Worm (Caenorhabditis elegans) whole organism, L1 larva: ENCODE results near the gene ZK1290.7.

Experiments
- ama-1 ChIP-seq: fragments of 150-350 bp; optimal IDR thresholded peaks from 2 replicates; lab custom pipeline; 2014
- ceh-82 ChIP-seq, 3 experiments: fragments of 150-350 bp in 1 of 3; sonication (generic microtip) in 2 of 3; optimal IDR thresholded peaks; 2 replicates each; lab custom pipeline; 2014 to 2017; ENCODE audit warnings: missing biosample characterization in 3 of 3, missing genetic modification characterization in 3 of 3
- elt-3 ChIP-seq, 6 experiments: fragments of 150-350 bp in 1 of 6; sonication (generic microtip); optimal IDR thresholded peaks; 2 replicates each; lab custom pipeline; 2017 to 2018; ENCODE audit warnings: missing biosample characterization in 6 of 6, missing genetic modification characterization in 6 of 6, inconsistent platforms in 1 of 6
- nhr-12 ChIP-seq: sonication (generic microtip); optimal IDR thresholded peaks from 2 replicates; lab custom pipeline; 2017; ENCODE audit warnings: missing biosample characterization, missing genetic modification characterization
- skn-1 ChIP-seq: fragments of 150-350 bp; optimal IDR thresholded peaks from 2 replicates; lab custom pipeline; 2014; ENCODE audit warnings: missing biosample characterization, missing genetic modification characterization
- unc-30 ChIP-seq: sonication (generic microtip); optimal IDR thresholded peaks from 2 replicates; lab custom pipeline; 2017; ENCODE audit warnings: missing biosample characterization, missing genetic modification characterization

DNA sequence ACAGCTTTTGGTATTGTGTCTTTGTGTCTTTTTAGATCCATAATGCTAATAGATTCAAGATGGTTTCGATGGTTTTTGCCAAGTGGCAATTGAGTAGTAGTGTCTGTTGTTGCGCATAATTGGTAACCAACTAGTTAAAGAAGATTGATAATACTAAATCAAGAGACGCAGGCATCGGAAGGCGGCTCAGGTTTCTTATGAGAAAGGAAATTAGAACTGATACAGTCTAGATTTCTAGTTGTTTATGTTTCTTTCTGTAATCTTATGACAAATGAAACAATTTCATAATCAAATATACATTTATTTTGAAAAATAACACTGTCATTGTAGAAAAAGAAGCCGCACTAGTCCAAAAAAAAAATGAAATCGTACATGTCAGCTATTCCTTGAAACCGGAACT lies 28.4 kb upstream of the ZK1290.7 start, which contains the start of gene ZK1290.10:
- TF ChIP-seq nhr-12 (no peak), unc-30 (tag; lab: Kevin White, UChicago) (no peak), elt-3 (tag; optimal IDR thresholded peaks at IDR 0.05; lab: Kevin White, UChicago) (no peak), ceh-82 (tag; optimal IDR thresholded peaks at IDR 0.05; lab: Kevin White, UChicago) (no peak), ama-1 (lab: Kevin White, UChicago) (no peak), skn-1 (tag; lab: Kevin White, UChicago) (no peak)
